Worm (Caenorhabditis elegans) whole organism, L2 larva: ENCODE results near the gene rpl-16.

Experiments
- R02D3.7 ChIP-seq: fragments of 150-350 bp; optimal IDR thresholded peaks from 2 replicates; lab custom pipeline; 2014; ENCODE audit warnings: missing biosample characterization, missing genetic modification characterization
- aly-2 ChIP-seq: fragments of 150-350 bp; optimal IDR thresholded peaks from 2 replicates; lab custom pipeline; 2014; ENCODE audit warnings: missing biosample characterization, missing genetic modification characterization
- ama-1 ChIP-seq: fragments of 150-350 bp; optimal IDR thresholded peaks from 2 replicates; lab custom pipeline; 2018; ENCODE audit warnings: inconsistent platforms
- crh-2 ChIP-seq: sonication (generic microtip); optimal IDR thresholded peaks from 2 replicates; lab custom pipeline; 2017; ENCODE audit warnings: missing biosample characterization, missing genetic modification characterization
- egl-27 ChIP-seq: sonication (generic microtip); optimal IDR thresholded peaks from 3 replicates; lab custom pipeline; 2017; ENCODE audit warnings: missing biosample characterization, missing genetic modification reagents, missing genetic modification characterization
- elt-1 ChIP-seq: fragments of 150-350 bp; optimal IDR thresholded peaks from 2 replicates; lab custom pipeline; 2014; ENCODE audit warnings: missing biosample characterization, missing genetic modification characterization
- nhr-11 ChIP-seq: fragments of 150-350 bp; optimal IDR thresholded peaks from 2 replicates; lab custom pipeline; 2014; ENCODE audit warnings: missing biosample characterization, missing genetic modification characterization
- nhr-77 ChIP-seq: fragments of 150-350 bp; optimal IDR thresholded peaks from 2 replicates; lab custom pipeline; 2014; ENCODE audit warnings: missing biosample characterization, missing genetic modification characterization
- skn-1 ChIP-seq: sonication (generic microtip); optimal IDR thresholded peaks from 2 replicates; lab custom pipeline; 2017; ENCODE audit warnings: missing biosample characterization, missing genetic modification characterization
- snpc-4 ChIP-seq: fragments of 150-350 bp; optimal IDR thresholded peaks from 2 replicates; lab custom pipeline; 2014; ENCODE audit warnings: missing biosample characterization, missing genetic modification characterization
- unc-62 ChIP-seq: fragments of 150-350 bp; optimal IDR thresholded peaks from 2 replicates; lab custom pipeline; 2014; ENCODE audit warnings: missing biosample characterization, missing genetic modification reagents, missing genetic modification characterization
- zag-1 ChIP-seq: fragments of 150-350 bp; optimal IDR thresholded peaks from 2 replicates; lab custom pipeline; 2014; ENCODE audit warnings: missing biosample characterization, missing genetic modification characterization
- ztf-11 ChIP-seq: sonication (generic microtip); optimal IDR thresholded peaks from 2 replicates; lab custom pipeline; 2017; ENCODE audit warnings: missing biosample characterization, missing genetic modification characterization

DNA sequence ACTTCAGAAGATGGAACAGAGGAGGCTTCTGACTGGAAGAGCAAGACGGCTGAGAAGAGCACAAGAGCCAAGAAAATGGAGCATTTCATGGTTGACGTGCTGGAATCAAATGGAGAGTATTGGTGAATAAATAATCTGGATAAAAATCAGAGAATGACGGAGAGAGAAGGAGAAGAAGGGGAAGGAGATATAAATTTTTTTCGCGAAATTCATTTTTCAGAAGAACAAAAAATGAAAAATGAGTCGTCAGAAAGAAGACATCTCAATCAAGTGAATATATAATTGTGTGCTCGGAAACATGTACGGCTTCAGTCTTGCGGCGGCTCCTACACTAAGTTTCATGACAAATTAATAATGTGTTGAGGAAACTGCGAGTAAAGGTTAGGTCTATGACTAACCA is 46.3 kb upstream of the rpl-16 start, which contains the start of gene C54C6.5:
- TF ChIP-seq unc-62 (GFP tag; lab: Kevin White, UChicago), result no peak
- no peak for TF ChIP-seq elt-1 (tag; lab: Kevin White, UChicago)
- TF ChIP-seq nhr-11 (tag; lab: Kevin White, UChicago), result no peak
- no peak for TF ChIP-seq zag-1
- TF ChIP-seq ztf-11 (tag; lab: Kevin White, UChicago), result no peak
- TF ChIP-seq snpc-4, result no peak
- no peak for TF ChIP-seq skn-1
- no peak for TF ChIP-seq nhr-77 (tag; lab: Kevin White, UChicago)
- TF ChIP-seq R02D3.7 (tag; lab: Kevin White, UChicago), result no peak
- TF ChIP-seq ama-1, result no peak
- TF ChIP-seq egl-27 (tag; lab: Kevin White, UChicago), result no peak
- no peak for TF ChIP-seq crh-2 (tag; lab: Kevin White, UChicago)
- no peak for TF ChIP-seq aly-2 (tag; lab: Kevin White, UChicago)
